Worm (Caenorhabditis elegans) whole organism, L2 larva: Measurements from ENCODE around the gene F11A5.9.

Source experiments
- ama-1 ChIP-seq: fragments of 150-350 bp; optimal IDR thresholded peaks from 2 replicates; lab custom pipeline; 2018; ENCODE audit warnings: inconsistent platforms
- dmd-4 ChIP-seq: sonication (generic microtip); optimal IDR thresholded peaks from 2 replicates; lab custom pipeline; 2017; ENCODE audit warnings: missing biosample characterization, missing genetic modification characterization
- egl-27 ChIP-seq: sonication (generic microtip); optimal IDR thresholded peaks from 3 replicates; lab custom pipeline; 2017; ENCODE audit warnings: missing biosample characterization, missing genetic modification reagents, missing genetic modification characterization
- fos-1 ChIP-seq: fragments of 150-350 bp; optimal IDR thresholded peaks from 2 replicates; lab custom pipeline; 2014; ENCODE audit warnings: missing biosample characterization, missing genetic modification characterization
- nhr-12 ChIP-seq: fragments of 150-350 bp; optimal IDR thresholded peaks from 2 replicates; lab custom pipeline; 2014; ENCODE audit warnings: missing biosample characterization, missing genetic modification characterization
- sma-3 ChIP-seq: sonication (generic microtip); optimal IDR thresholded peaks from 2 replicates; lab custom pipeline; 2016; ENCODE audit warnings: missing genetic modification reagents, missing genetic modification characterization, missing compliant biosample characterization

DNA sequence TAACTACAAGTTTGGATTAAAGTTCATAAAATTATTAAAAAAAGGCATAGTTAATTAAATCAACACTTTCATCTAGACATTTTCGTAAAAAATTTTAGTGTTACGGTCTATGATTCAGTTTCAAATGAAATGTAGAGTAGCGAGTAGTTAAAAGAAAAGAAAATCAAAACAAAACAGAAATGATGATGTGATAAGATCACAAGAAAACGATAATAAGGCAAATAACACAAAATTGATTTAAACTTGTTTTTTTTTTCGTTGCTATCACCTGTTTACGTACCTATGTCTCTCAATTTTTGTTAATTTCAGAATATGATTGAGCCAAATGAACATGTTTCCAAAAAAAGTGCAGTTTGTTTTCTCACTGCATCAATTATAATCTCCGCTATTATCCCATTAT, 15.2 kb downstream of the F11A5.9 start, which contains the start of the genes F21H7.2 and F21H7.12:
- TF ChIP-seq dmd-4 (tag; lab: Kevin White, UChicago) (no peak), egl-27 (no peak), nhr-12 (no peak), ama-1 (no peak), fos-1 (tag; lab: Kevin White, UChicago) (no peak), sma-3 (GFP tag; lab: Kevin White, UChicago) (no peak)
